Fruit fly (Drosophila melanogaster): ENCODE data around the gene Hecw.

DNA sequence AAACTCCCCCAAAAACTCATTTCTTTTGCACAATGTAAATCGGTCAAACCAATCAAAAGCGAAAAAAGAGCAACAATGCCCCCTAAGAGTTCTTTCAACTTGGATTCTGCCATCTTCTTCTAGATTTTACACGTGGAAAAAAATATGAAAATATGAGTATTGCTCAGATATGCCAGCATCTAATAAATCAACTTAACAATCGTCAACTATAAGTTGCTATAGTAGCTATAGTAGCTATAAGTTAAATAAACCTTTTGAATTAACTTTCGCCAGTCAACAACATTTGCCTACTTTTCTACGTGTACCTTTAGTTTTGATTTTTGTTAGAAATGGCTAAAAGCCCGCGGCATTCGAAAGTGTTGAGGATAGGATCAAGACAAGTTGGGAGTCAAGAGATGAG, 44.5 kb downstream of the Hecw start:
- TF ChIP-seq usp (GFP tag; optimal IDR thresholded peaks at IDR 0.05) (no peak), psq (optimal IDR thresholded peaks at IDR 0.05) (no peak)
